Fruit fly (Drosophila melanogaster) whole organism, embryonic: ENCODE measurements around the gene tbrd-1.

Source experiments
- CG10274 ChIP-seq: fragments of 200-800 bp; sonication (Bioruptor generic); optimal IDR thresholded peaks from 3 replicates; lab custom pipeline; 2017; ENCODE audit warnings: missing biosample characterization, mild to moderate bottlenecking, missing genetic modification characterization
- CG10321 ChIP-seq: fragments of 200-800 bp; sonication (Bioruptor generic); IDR thresholded peaks from 2 replicates; pipeline ENCODE4 v1.3.6; 2022; ENCODE audit warnings: missing biosample characterization, missing genetic modification characterization
- CG11085 ChIP-seq: fragments of 200-800 bp; sonication (Bioruptor generic); IDR thresholded peaks from 2 replicates; pipeline ENCODE4 v1.3.6; 2022; ENCODE audit warnings: missing biosample characterization, missing genetic modification characterization
- CG11723 ChIP-seq: fragments of 200-800 bp; sonication (Bioruptor generic); optimal IDR thresholded peaks from 2 replicates; lab custom pipeline; 2017; ENCODE audit warnings: missing biosample characterization, mild to moderate bottlenecking, missing genetic modification characterization
- CG12299 ChIP-seq: fragments of 200-800 bp; sonication (Bioruptor generic); optimal IDR thresholded peaks from 2 replicates; lab custom pipeline; 2018; ENCODE audit warnings: missing biosample characterization, mild to moderate bottlenecking, missing genetic modification characterization
- CG12391 ChIP-seq: fragments of 200-800 bp; sonication (Bioruptor generic); optimal IDR thresholded peaks from 3 replicates; lab custom pipeline; 2018; ENCODE audit warnings: missing biosample characterization, mild to moderate bottlenecking, missing genetic modification characterization, moderate library complexity
- CG1529 ChIP-seq: fragments of 200-800 bp; sonication (Bioruptor generic); optimal IDR thresholded peaks from 3 replicates; lab custom pipeline; 2018; ENCODE audit warnings: missing biosample characterization, missing genetic modification characterization
- CG16779 ChIP-seq: fragments of 200-800 bp; sonication (Bioruptor generic); IDR thresholded peaks from 2 replicates; pipeline ENCODE4 v1.3.6; 2022; ENCODE audit warnings: missing biosample characterization, missing genetic modification characterization
- CG1832 ChIP-seq: fragments of 200-800 bp; sonication (Bioruptor generic); optimal IDR thresholded peaks from 2 replicates; lab custom pipeline; 2017; ENCODE audit warnings: missing biosample characterization, mild to moderate bottlenecking, missing genetic modification characterization, inconsistent platforms
- CG18619 ChIP-seq: fragments of 200-800 bp; sonication (Bioruptor generic); optimal IDR thresholded peaks from 3 replicates; lab custom pipeline; 2017; ENCODE audit warnings: missing biosample characterization, mild to moderate bottlenecking, missing genetic modification characterization
- CG2202 ChIP-seq: fragments of 200-800 bp; sonication (Bioruptor generic); optimal IDR thresholded peaks from 2 replicates; lab custom pipeline; 2018; ENCODE audit warnings: missing biosample characterization, mild to moderate bottlenecking, missing genetic modification characterization
- CG32532 ChIP-seq: fragments of 200-800 bp; sonication (Bioruptor generic); IDR thresholded peaks from 2 replicates; pipeline ENCODE4 v1.3.6; 2022; ENCODE audit warnings: missing biosample characterization, missing genetic modification characterization
- CG34422 ChIP-seq: fragments of 200-800 bp; sonication (Bioruptor generic); IDR thresholded peaks from 3 replicates; pipeline ENCODE4 v1.3.6; 2022; ENCODE audit warnings: missing biosample characterization, missing genetic modification characterization
- CG3995 ChIP-seq: fragments of 200-800 bp; sonication (Bioruptor generic); optimal IDR thresholded peaks from 3 replicates; lab custom pipeline; 2016; ENCODE audit warnings: missing biosample characterization, missing genetic modification characterization
- CG4404 ChIP-seq: fragments of 200-800 bp; sonication (Bioruptor generic); IDR thresholded peaks from 2 replicates; pipeline ENCODE4 v1.3.6; 2022; ENCODE audit warnings: missing biosample characterization, missing genetic modification characterization
- CG4424 ChIP-seq: fragments of 200-800 bp; sonication (Bioruptor generic); optimal IDR thresholded peaks from 3 replicates; lab custom pipeline; 2016; ENCODE audit warnings: missing biosample characterization, missing genetic modification characterization
- CG4730 ChIP-seq: fragments of 200-800 bp; sonication (Bioruptor generic); IDR thresholded peaks from 2 replicates; pipeline ENCODE4 v1.3.6; 2022; ENCODE audit warnings: missing biosample characterization, missing genetic modification characterization
- CG4820 ChIP-seq: fragments of 200-800 bp; sonication (Bioruptor generic); optimal IDR thresholded peaks from 3 replicates; lab custom pipeline; 2016; ENCODE audit warnings: missing biosample characterization, missing genetic modification characterization
- CG5180 ChIP-seq: fragments of 200-800 bp; sonication (Bioruptor generic); optimal IDR thresholded peaks from 3 replicates; lab custom pipeline; 2017; ENCODE audit warnings: missing biosample characterization, missing genetic modification characterization, mild to moderate bottlenecking, moderate library complexity, missing genetic modification reagents
- CG7745 ChIP-seq: fragments of 200-800 bp; sonication (Bioruptor generic); optimal IDR thresholded peaks from 2 replicates; lab custom pipeline; 2018; ENCODE audit warnings: missing biosample characterization, mild to moderate bottlenecking, missing genetic modification characterization, moderate library complexity
- CG8944 ChIP-seq: fragments of 200-800 bp; sonication (Bioruptor generic); optimal IDR thresholded peaks from 3 replicates; lab custom pipeline; 2016; ENCODE audit warnings: missing biosample characterization, missing genetic modification characterization
- CG9817 ChIP-seq: fragments of 200-800 bp; sonication (Bioruptor generic); optimal IDR thresholded peaks from 2 replicates; lab custom pipeline; 2018; ENCODE audit warnings: missing biosample characterization, mild to moderate bottlenecking, missing genetic modification characterization, moderate library complexity
- Fer3 ChIP-seq: fragments of 200-800 bp; sonication (Bioruptor generic); optimal IDR thresholded peaks from 2 replicates; lab custom pipeline; 2018; ENCODE audit warnings: missing biosample characterization, mild to moderate bottlenecking, missing genetic modification characterization, moderate library complexity
- HLH3B ChIP-seq: fragments of 200-800 bp; sonication (Bioruptor generic); IDR thresholded peaks from 2 replicates; pipeline ENCODE4 v1.3.6; 2022; ENCODE audit warnings: missing biosample characterization, missing genetic modification characterization
- HLHmδ ChIP-seq: fragments of 200-800 bp; sonication (Bioruptor generic); optimal IDR thresholded peaks from 2 replicates; lab custom pipeline; 2018; ENCODE audit warnings: missing biosample characterization, mild to moderate bottlenecking, missing genetic modification characterization, moderate library complexity
- HmgZ ChIP-seq: fragments of 200-800 bp; sonication (Bioruptor generic); optimal IDR thresholded peaks from 2 replicates; lab custom pipeline; 2018; ENCODE audit warnings: missing biosample characterization, mild to moderate bottlenecking, missing genetic modification characterization
- Hr51 ChIP-seq, 2 experiments: fragments of 200-800 bp; sonication (Bioruptor generic); optimal IDR thresholded peaks; 2 replicates in 1 of 2; 3 replicates in 1 of 2; lab custom pipeline; 2016 to 2018; ENCODE audit warnings: missing biosample characterization in 2 of 2, missing genetic modification characterization in 2 of 2, mild to moderate bottlenecking in 1 of 2, moderate library complexity in 1 of 2
- Mad ChIP-seq: fragments of 200-800 bp; sonication (Bioruptor generic); optimal IDR thresholded peaks from 2 replicates; lab custom pipeline; 2016; ENCODE audit warnings: missing biosample characterization, missing genetic modification characterization
- Meics ChIP-seq: fragments of 200-800 bp; sonication (Bioruptor generic); optimal IDR thresholded peaks from 2 replicates; lab custom pipeline; 2017; ENCODE audit warnings: missing biosample characterization, mild to moderate bottlenecking, missing genetic modification characterization
- Mes4 ChIP-seq: fragments of 200-800 bp; sonication (Bioruptor generic); optimal IDR thresholded peaks from 2 replicates; lab custom pipeline; 2016; ENCODE audit warnings: missing biosample characterization, missing genetic modification characterization
- Oaz ChIP-seq: fragments of 200-800 bp; sonication (Bioruptor generic); IDR thresholded peaks from 2 replicates; pipeline ENCODE4 v1.3.6; 2022; ENCODE audit warnings: missing biosample characterization, missing genetic modification characterization
- Rx ChIP-seq: fragments of 200-800 bp; sonication (Bioruptor generic); IDR thresholded peaks from 2 replicates; pipeline ENCODE4 v1.3.6; 2022; ENCODE audit warnings: missing biosample characterization, missing genetic modification characterization
- Sry-δ ChIP-seq: fragments of 200-800 bp; sonication (Bioruptor generic); optimal IDR thresholded peaks from 2 replicates; lab custom pipeline; 2016; ENCODE audit warnings: missing biosample characterization, missing genetic modification characterization
- ase ChIP-seq: fragments of 200-800 bp; sonication (Bioruptor generic); IDR thresholded peaks from 3 replicates; pipeline ENCODE4 v1.3.6; 2022; ENCODE audit warnings: missing biosample characterization, missing genetic modification characterization
- caup ChIP-seq: fragments of 200-800 bp; sonication (Bioruptor generic); optimal IDR thresholded peaks from 3 replicates; lab custom pipeline; 2017; ENCODE audit warnings: missing biosample characterization, mild to moderate bottlenecking, missing genetic modification characterization, moderate library complexity; ENCODE audit not compliant: severe bottlenecking
- chif ChIP-seq, 2 experiments: fragments of 200-800 bp; sonication (Bioruptor generic); optimal IDR thresholded peaks; 3 replicates each; lab custom pipeline; 2016; ENCODE audit warnings: missing biosample characterization in 2 of 2, missing genetic modification characterization in 2 of 2
- dimm ChIP-seq: fragments of 200-800 bp; sonication (Bioruptor generic); IDR thresholded peaks from 2 replicates; pipeline ENCODE4 v1.3.6; 2022; ENCODE audit warnings: missing biosample characterization, missing genetic modification characterization
- dpn ChIP-seq, 2 experiments: fragments of 200-800 bp; sonication (Bioruptor generic); optimal IDR thresholded peaks; 3 replicates each; lab custom pipeline; 2016; ENCODE audit warnings: missing biosample characterization in 2 of 2, missing genetic modification characterization in 2 of 2
- fd102C ChIP-seq: fragments of 200-800 bp; sonication (Bioruptor generic); optimal IDR thresholded peaks from 2 replicates; lab custom pipeline; 2018; ENCODE audit warnings: missing biosample characterization, mild to moderate bottlenecking, missing genetic modification characterization, moderate library complexity
- ftz-f1 ChIP-seq: fragments of 200-800 bp; sonication (Bioruptor generic); optimal IDR thresholded peaks from 2 replicates; lab custom pipeline; 2016; ENCODE audit warnings: missing biosample characterization, missing genetic modification characterization
- gsb-n ChIP-seq: fragments of 200-800 bp; sonication (Bioruptor generic); optimal IDR thresholded peaks from 3 replicates; lab custom pipeline; 2018; ENCODE audit warnings: missing biosample characterization, mild to moderate bottlenecking, missing genetic modification characterization
- ham ChIP-seq: fragments of 200-800 bp; sonication (Bioruptor generic); IDR thresholded peaks from 2 replicates; pipeline ENCODE4 v1.3.6; 2022; ENCODE audit warnings: missing biosample characterization, missing genetic modification characterization
- lab ChIP-seq: fragments of 200-800 bp; sonication (Bioruptor generic); optimal IDR thresholded peaks from 3 replicates; lab custom pipeline; 2017; ENCODE audit warnings: missing biosample characterization, missing genetic modification characterization, mild to moderate bottlenecking, moderate library complexity, missing genetic modification reagents
- lola ChIP-seq, 3 experiments: fragments of >200 bp in 2 of 3; fragments of 200-800 bp in 1 of 3; sonication (Bioruptor generic) in 1 of 3; optimal IDR thresholded peaks; 2 replicates each; lab custom pipeline; 2017 to 2019; ENCODE audit warnings: missing biosample characterization in 3 of 3, missing genetic modification characterization in 3 of 3, mild to moderate bottlenecking in 1 of 3, moderate library complexity in 1 of 3
- otp ChIP-seq: fragments of 200-800 bp; sonication (Bioruptor generic); IDR thresholded peaks from 3 replicates; pipeline ENCODE4, ENCODE4 v1.3.6; 2022; ENCODE audit warnings: missing biosample characterization, missing genetic modification characterization
- pita ChIP-seq: fragments of 200-800 bp; sonication (Bioruptor generic); optimal IDR thresholded peaks from 2 replicates; lab custom pipeline; 2017; ENCODE audit warnings: missing biosample characterization, mild to moderate bottlenecking, missing genetic modification characterization
- shn ChIP-seq: fragments of 200-800 bp; sonication (Bioruptor generic); optimal IDR thresholded peaks from 3 replicates; lab custom pipeline; 2016; ENCODE audit warnings: missing biosample characterization, missing genetic modification characterization
- unpg ChIP-seq: fragments of 200-800 bp; sonication (Bioruptor generic); optimal IDR thresholded peaks from 3 replicates; lab custom pipeline; 2018; ENCODE audit warnings: missing biosample characterization, mild to moderate bottlenecking, missing genetic modification characterization, moderate library complexity

tbrd-1 gene

DNA sequence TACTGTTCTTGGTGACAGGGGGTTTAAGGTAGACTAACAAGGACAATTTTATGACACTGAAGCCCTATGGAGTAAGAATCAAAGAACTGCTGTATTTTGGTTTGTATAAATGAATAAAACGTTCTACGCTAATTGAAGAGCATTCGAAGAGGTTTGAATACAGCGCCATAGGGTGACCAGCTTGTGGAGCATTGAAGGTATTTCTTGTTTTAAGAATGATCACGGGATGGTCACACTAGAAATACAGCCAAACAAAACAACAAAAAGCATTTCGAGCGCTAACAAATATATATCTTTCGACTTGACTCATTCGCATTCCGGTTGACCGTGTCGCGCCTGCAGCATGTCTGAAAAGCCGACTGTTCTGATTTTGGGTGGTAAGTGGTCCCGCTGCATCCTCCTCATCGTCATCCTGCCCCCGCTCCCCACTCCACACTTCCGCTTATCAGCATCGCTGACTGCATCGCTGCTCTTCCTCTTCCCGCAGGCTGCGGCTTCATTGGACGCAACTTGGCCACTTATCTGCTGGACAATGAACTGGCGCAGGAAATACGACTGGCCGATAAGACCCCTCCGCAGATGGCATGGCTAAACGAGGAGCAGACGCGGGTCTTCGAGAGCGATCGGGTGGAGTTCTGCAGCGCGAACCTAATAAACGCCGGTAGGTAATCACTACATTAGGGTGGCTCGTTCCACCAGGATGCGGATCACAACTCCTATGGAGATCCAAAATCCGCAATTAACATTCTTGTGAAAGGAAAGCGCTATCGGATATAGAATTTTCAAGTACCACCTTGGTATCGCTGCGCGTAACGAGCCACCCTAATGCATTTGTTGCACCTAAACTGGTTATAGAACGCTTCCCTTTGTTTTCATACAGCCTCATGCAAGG lies 40.6 kb upstream of the tbrd-1 start, which contains the start of gene CG5854 (continued):
- TF ChIP-seq CG16779 (GFP tag; lab: Robert Waterston, UW): no peak
- peak; percentile 82 for TF ChIP-seq CG32532
- no peak for TF ChIP-seq CG7745 (tag; lab: Kevin White, UChicago)
- TF ChIP-seq CG8944: peak; percentile 73
- peak; percentile 77 for TF ChIP-seq CG1529 (GFP tag; lab: Kevin White, UChicago)
- peak; percentile 63; the same call in 2 of the 3 replicates for TF ChIP-seq CG34422
- TF ChIP-seq CG4404 (GFP tag; lab: Robert Waterston, UW): peak; percentile 32; the same call in 1 of the 2 replicates
- TF ChIP-seq HLHmδ (GFP tag; lab: Kevin White, UChicago): no peak
- peak; percentile 68 for TF ChIP-seq Mad
- peak; percentile 70 for TF ChIP-seq Meics (GFP tag; lab: Kevin White, UChicago)
- TF ChIP-seq lab: peak; percentile 89
- no peak for TF ChIP-seq CG1832 (GFP tag; lab: Kevin White, UChicago)
- peak; percentile 59 for TF ChIP-seq CG10321 (GFP tag; lab: Robert Waterston, UW)
- TF ChIP-seq Rx: peak; percentile 51; the same call in 1 of the 2 replicates
- no peak for TF ChIP-seq ftz-f1 (GFP tag; lab: Kevin White, UChicago)
- peak; percentile 51 for TF ChIP-seq CG5180 (GFP tag; lab: Kevin White, UChicago)
- TF ChIP-seq CG2202 (tag; lab: Kevin White, UChicago): peak; percentile 56
- peak; percentile 57 for TF ChIP-seq CG11723
- TF ChIP-seq dpn (GFP tag; optimal IDR thresholded peaks at IDR 0.05; lab: Kevin White, UChicago): peak; percentile 54 to 85
- no peak for TF ChIP-seq Oaz (GFP tag; lab: Robert Waterston, UW)
- TF ChIP-seq HmgZ (tag; lab: Kevin White, UChicago): peak; percentile 52
- peak; percentile 38 for TF ChIP-seq shn (GFP tag; lab: Kevin White, UChicago)
- TF ChIP-seq CG4820 (GFP tag; lab: Kevin White, UChicago): peak; percentile 68
- peak; percentile 79 for TF ChIP-seq CG4424 (GFP tag; lab: Kevin White, UChicago)
- TF ChIP-seq fd102C: no peak
- peak; percentile 57 to 78 for TF ChIP-seq Hr51 (GFP tag; optimal IDR thresholded peaks at IDR 0.05; lab: Kevin White, UChicago)
- TF ChIP-seq CG10274 (GFP tag; lab: Kevin White, UChicago): peak; percentile 45
- TF ChIP-seq ase (GFP tag; lab: Robert Waterston, UW): peak; percentile 69; the same call in 2 of the 3 replicates
- peak; percentile 89 for TF ChIP-seq otp
- TF ChIP-seq chif (GFP tag; optimal IDR thresholded peaks at IDR 0.05; lab: Kevin White, UChicago): peak; percentile 31 to 75
- TF ChIP-seq gsb-n: peak; percentile 74
- TF ChIP-seq Sry-δ (GFP tag; lab: Kevin White, UChicago): peak; percentile 48
- peak in 1 of 3 experiments; percentile 79 for TF ChIP-seq lola (GFP tag; optimal IDR thresholded peaks at IDR 0.05; lab: Kevin White, UChicago)
- no peak for TF ChIP-seq ham (GFP tag; lab: Robert Waterston, UW)
- peak; percentile 5; the same call in 1 of the 2 replicates for TF ChIP-seq dimm (GFP tag; lab: Robert Waterston, UW)
- TF ChIP-seq unpg (GFP tag; lab: Kevin White, UChicago): peak; percentile 87
- peak; percentile 11 for TF ChIP-seq CG9817
- TF ChIP-seq CG12391: peak; percentile 70
- peak; percentile 40; the same call in 1 of the 2 replicates for TF ChIP-seq CG4730 (GFP tag; lab: Robert Waterston, UW)
- TF ChIP-seq CG3995 (GFP tag; lab: Kevin White, UChicago): peak; percentile 42
- TF ChIP-seq CG18619: peak; percentile 53
- peak; percentile 73 for TF ChIP-seq Mes4
- peak; percentile 79; the same call in 1 of the 2 replicates for TF ChIP-seq HLH3B (GFP tag; lab: Robert Waterston, UW)
- peak; percentile 73 for TF ChIP-seq Fer3
- peak; percentile 70 for TF ChIP-seq caup (GFP tag; lab: Kevin White, UChicago)
- no peak for TF ChIP-seq pita
- TF ChIP-seq CG11085 (GFP tag; lab: Robert Waterston, UW): no peak
- peak; percentile 27 for TF ChIP-seq CG12299 (tag; lab: Kevin White, UChicago)
